Worm (Caenorhabditis elegans) whole organism, young adult: ENCODE measurements around the gene sca-1.

Experiments used
- B0019.2 ChIP-seq: fragments of 200-800 bp; sonication (Bioruptor generic); conservative IDR thresholded peaks from 2 replicates; pipeline ENCODE4 v1.3.6; 2022; ENCODE audit warnings: missing genetic modification reagents, missing genetic modification characterization, missing compliant biosample characterization
- Y67H2A.10 ChIP-seq: fragments of 200-800 bp; sonication (Bioruptor generic); conservative IDR thresholded peaks from 2 replicates; pipeline ENCODE4 v1.3.6; 2022; ENCODE audit warnings: missing genetic modification reagents, missing genetic modification characterization, missing compliant biosample characterization
- ceh-100 ChIP-seq: fragments of 200-800 bp; sonication (Bioruptor generic); IDR thresholded peaks from 2 replicates; pipeline ENCODE4 v1.3.6; 2022; ENCODE audit warnings: missing genetic modification reagents, missing genetic modification characterization, missing compliant biosample characterization
- him-1 ChIP-seq: sonication (generic microtip); optimal IDR thresholded peaks from 2 replicates; lab custom pipeline; 2016; ENCODE audit warnings: missing genotype, missing genetic modification reagents, missing genetic modification characterization, missing compliant biosample characterization
- lin-54 ChIP-seq: fragments of 200-800 bp; sonication (Bioruptor generic); optimal IDR thresholded peaks from 2 replicates; lab custom pipeline; 2018; ENCODE audit warnings: mild to moderate bottlenecking, missing genetic modification characterization, missing compliant biosample characterization
- mes-4 ChIP-seq: sonication (generic microtip); optimal IDR thresholded peaks from 2 replicates; lab custom pipeline; 2016; ENCODE audit warnings: missing genotype, missing genetic modification characterization, missing compliant biosample characterization
- nhr-90 ChIP-seq: sonication (generic microtip); optimal IDR thresholded peaks from 2 replicates; lab custom pipeline; 2016; ENCODE audit warnings: missing genotype, mild to moderate bottlenecking, missing genetic modification characterization, missing compliant biosample characterization
- pha-4 ChIP-seq: fragments of 150-350 bp; sonication (generic microtip); optimal IDR thresholded peaks from 2 replicates; lab custom pipeline; 2014; ENCODE audit warnings: missing biosample characterization, missing genetic modification reagents, missing genetic modification characterization
- snpc-4 ChIP-seq, 5 experiments: fragments of 150-350 bp in 1 of 5; sonication (generic microtip) in 4 of 5; optimal IDR thresholded peaks; 2 replicates each; lab custom pipeline; 2014 to 2018; ENCODE audit warnings: missing genetic modification characterization in 5 of 5, missing biosample characterization in 3 of 5, antibody characterized with exemption in 2 of 5, mild to moderate bottlenecking in 2 of 5, missing compliant biosample characterization in 2 of 5, missing genotype in 2 of 5, moderate library complexity in 2 of 5, missing genetic modification reagents in 1 of 5

- TF ChIP-seq him-1 (tag; lab: Kevin White, UChicago) (no peak), lin-54 (GFP tag; lab: Kevin White, UChicago) (no peak), ceh-100 (no peak), nhr-90 (tag; lab: Kevin White, UChicago) (no peak), mes-4 (tag; lab: Kevin White, UChicago) (no peak), snpc-4 (GFP tag; optimal IDR thresholded peaks at IDR 0.05; lab: Kevin White, UChicago) (no peak), snpc-4 (tag; optimal IDR thresholded peaks at IDR 0.05; lab: Kevin White, UChicago) (no peak), B0019.2 (GFP tag; lab: Robert Waterston, UW) (no peak), pha-4 (tag; lab: Kevin White, UChicago) (no peak), Y67H2A.10 (GFP tag; lab: Robert Waterston, UW) (no peak)
These were observed 14.6 kb downstream of the sca-1 start, which contains the start of gene K11D9.3 for ce11 chrIII:10802032-10802431.
